Fruit fly (Drosophila melanogaster) whole organism, embryonic: ENCODE results near the gene CG7568.

Experiments used
- Atf-2 ChIP-seq: fragments of 200-800 bp; sonication (Bioruptor generic); optimal IDR thresholded peaks from 2 replicates; lab custom pipeline; 2016; ENCODE audit warnings: missing biosample characterization, missing genetic modification characterization
- CG10274 ChIP-seq: fragments of 200-800 bp; sonication (Bioruptor generic); optimal IDR thresholded peaks from 3 replicates; lab custom pipeline; 2017; ENCODE audit warnings: missing biosample characterization, mild to moderate bottlenecking, missing genetic modification characterization
- CG10959 ChIP-seq: fragments of 200-800 bp; sonication (Bioruptor generic); IDR thresholded peaks from 2 replicates; pipeline ENCODE4 v1.3.6; 2022; ENCODE audit warnings: missing biosample characterization, missing genetic modification characterization
- CG11093 ChIP-seq: fragments of 200-800 bp; sonication (Bioruptor generic); IDR thresholded peaks from 3 replicates; pipeline ENCODE4 v1.3.6; 2022; ENCODE audit warnings: missing biosample characterization, missing genetic modification characterization
- CG12104 ChIP-seq: fragments of 200-800 bp; sonication (Bioruptor generic); optimal IDR thresholded peaks from 3 replicates; lab custom pipeline; 2016; ENCODE audit warnings: missing biosample characterization, missing genetic modification characterization
- CG13894 ChIP-seq: fragments of 200-800 bp; sonication (Bioruptor generic); optimal IDR thresholded peaks from 3 replicates; lab custom pipeline; 2018; ENCODE audit warnings: missing biosample characterization, mild to moderate bottlenecking, missing genetic modification characterization, moderate library complexity
- CG14441 ChIP-seq: fragments of 200-800 bp; sonication (Bioruptor generic); IDR thresholded peaks from 2 replicates; pipeline ENCODE4 v1.3.6; 2022; ENCODE audit warnings: missing biosample characterization, missing genetic modification characterization
- CG14667 ChIP-seq: fragments of 200-800 bp; sonication (Bioruptor generic); IDR thresholded peaks from 2 replicates; pipeline ENCODE4 v1.3.6; 2022; ENCODE audit warnings: missing biosample characterization, missing genetic modification characterization
- CG15269 ChIP-seq: fragments of 200-800 bp; sonication (Bioruptor generic); optimal IDR thresholded peaks from 2 replicates; lab custom pipeline; 2018; ENCODE audit warnings: missing biosample characterization, mild to moderate bottlenecking, missing genetic modification characterization, moderate library complexity
- CG17568 ChIP-seq: fragments of 200-800 bp; sonication (Bioruptor generic); optimal IDR thresholded peaks from 2 replicates; lab custom pipeline; 2018; ENCODE audit warnings: missing biosample characterization, mild to moderate bottlenecking, missing genetic modification characterization, moderate library complexity
- CG17802 ChIP-seq: fragments of 200-800 bp; sonication (Bioruptor generic); optimal IDR thresholded peaks from 2 replicates; lab custom pipeline; 2018; ENCODE audit warnings: missing biosample characterization, mild to moderate bottlenecking, missing genetic modification characterization, moderate library complexity
- CG1792 ChIP-seq: fragments of 200-800 bp; sonication (Bioruptor generic); optimal IDR thresholded peaks from 2 replicates; lab custom pipeline; 2016; ENCODE audit warnings: missing biosample characterization, missing genetic modification characterization
- CG18011 ChIP-seq: fragments of 200-800 bp; sonication (Bioruptor generic); optimal IDR thresholded peaks from 2 replicates; lab custom pipeline; 2017; ENCODE audit warnings: missing biosample characterization, missing genetic modification characterization, mild to moderate bottlenecking, moderate library complexity, missing genotype
- CG18476 ChIP-seq: fragments of 200-800 bp; sonication (Bioruptor generic); optimal IDR thresholded peaks from 2 replicates; lab custom pipeline; 2016; ENCODE audit warnings: missing biosample characterization, mild to moderate bottlenecking, missing genetic modification characterization
- CG31365 ChIP-seq: fragments of 200-800 bp; sonication (Bioruptor generic); optimal IDR thresholded peaks from 2 replicates; lab custom pipeline; 2018; ENCODE audit warnings: missing biosample characterization, mild to moderate bottlenecking, missing genetic modification characterization
- CG33213 ChIP-seq: fragments of 200-800 bp; sonication (Bioruptor generic); optimal IDR thresholded peaks from 3 replicates; lab custom pipeline; 2016; ENCODE audit warnings: missing biosample characterization, missing genetic modification characterization
- CG4360 ChIP-seq: fragments of 200-800 bp; sonication (Bioruptor generic); IDR thresholded peaks from 2 replicates; pipeline ENCODE4 v1.3.6; 2022; ENCODE audit warnings: missing biosample characterization, missing genetic modification characterization
- CG5180 ChIP-seq: fragments of 200-800 bp; sonication (Bioruptor generic); optimal IDR thresholded peaks from 3 replicates; lab custom pipeline; 2017; ENCODE audit warnings: missing biosample characterization, missing genetic modification characterization, mild to moderate bottlenecking, moderate library complexity, missing genetic modification reagents
- CG6654 ChIP-seq: fragments of 200-800 bp; sonication (Bioruptor generic); optimal IDR thresholded peaks from 2 replicates; lab custom pipeline; 2017; ENCODE audit warnings: missing biosample characterization, mild to moderate bottlenecking, missing genetic modification characterization
- CG6854 ChIP-seq: fragments of 200-800 bp; sonication (Bioruptor generic); optimal IDR thresholded peaks from 3 replicates; lab custom pipeline; 2017; ENCODE audit warnings: missing biosample characterization, mild to moderate bottlenecking, missing genetic modification characterization
- D ChIP-seq, 2 experiments: fragments of 200-800 bp in 1 of 2; fragments of >200 bp in 1 of 2; sonication (Bioruptor generic) in 1 of 2; optimal IDR thresholded peaks; 2 replicates in 1 of 2; 3 replicates in 1 of 2; lab custom pipeline; 2017; ENCODE audit warnings: mild to moderate bottlenecking in 1 of 2, missing biosample characterization in 1 of 2, missing genetic modification characterization in 1 of 2, missing genetic modification reagents in 1 of 2
- Deaf1 ChIP-seq: fragments of 200-800 bp; optimal IDR thresholded peaks from 3 replicates; lab custom pipeline; 2019; ENCODE audit warnings: missing biosample characterization, mild to moderate bottlenecking, missing genetic modification characterization, moderate library complexity
- Doc3 ChIP-seq: fragments of 200-800 bp; sonication (Bioruptor generic); IDR thresholded peaks from 3 replicates; pipeline ENCODE4 v1.3.6; 2022; ENCODE audit warnings: missing biosample characterization, missing genetic modification characterization; ENCODE audit not compliant: partially characterized antibody
- Dref ChIP-seq: fragments of 200-800 bp; sonication (Bioruptor generic); IDR thresholded peaks from 2 replicates; pipeline ENCODE4 v1.3.6; 2022; ENCODE audit warnings: missing biosample characterization, missing genetic modification characterization
- Ets65A ChIP-seq: fragments of 200-800 bp; sonication (Bioruptor generic); peaks from one replicate; lab custom pipeline; 2016; ENCODE audit warnings: missing biosample characterization, missing genetic modification characterization
- Fer2 ChIP-seq: fragments of 200-800 bp; sonication (Bioruptor generic); optimal IDR thresholded peaks from 2 replicates; lab custom pipeline; 2018; ENCODE audit warnings: missing biosample characterization, mild to moderate bottlenecking, missing genetic modification characterization, moderate library complexity
- Hmr ChIP-seq: fragments of 200-800 bp; sonication (Bioruptor generic); optimal IDR thresholded peaks from 3 replicates; lab custom pipeline; 2017; ENCODE audit warnings: mild to moderate bottlenecking, missing biosample characterization, missing genetic modification reagents, missing genetic modification characterization
- Lim3 ChIP-seq: fragments of 200-800 bp; sonication (Bioruptor generic); IDR thresholded peaks from 2 replicates; pipeline ENCODE4 v1.3.6; 2022; ENCODE audit warnings: missing biosample characterization, missing genetic modification characterization
- Lpt ChIP-seq: fragments of >200 bp; optimal IDR thresholded peaks from 2 replicates; lab custom pipeline; 2018; ENCODE audit warnings: missing biosample characterization, missing genetic modification characterization
- Opbp ChIP-seq: fragments of 200-800 bp; sonication (Bioruptor generic); IDR thresholded peaks from 3 replicates; pipeline ENCODE4 v1.3.6; 2022; ENCODE audit warnings: missing biosample characterization, missing genetic modification characterization; ENCODE audit not compliant: partially characterized antibody
- Ravus ChIP-seq: fragments of 200-800 bp; sonication (Bioruptor generic); IDR thresholded peaks from 2 replicates; pipeline ENCODE4 v1.3.6; 2022; ENCODE audit warnings: missing biosample characterization, missing genetic modification characterization
- Six4 ChIP-seq: fragments of 200-800 bp; sonication (Bioruptor generic); optimal IDR thresholded peaks from 2 replicates; lab custom pipeline; 2016; ENCODE audit warnings: missing biosample characterization, missing genetic modification characterization
- bsh ChIP-seq, 2 experiments: fragments of 200-800 bp; sonication (Bioruptor generic); optimal IDR thresholded peaks; 2 replicates each; lab custom pipeline; 2017 to 2018; ENCODE audit warnings: mild to moderate bottlenecking in 2 of 2, missing biosample characterization in 2 of 2, missing genetic modification characterization in 2 of 2, moderate library complexity in 1 of 2
- dan ChIP-seq: fragments of 200-800 bp; sonication (Bioruptor generic); IDR thresholded peaks from 2 replicates; pipeline ENCODE4 v1.3.6; 2022; ENCODE audit warnings: missing biosample characterization, missing genetic modification characterization
- danr ChIP-seq: fragments of 200-800 bp; sonication (Bioruptor generic); IDR thresholded peaks from 2 replicates; pipeline ENCODE4 v1.3.6; 2022; ENCODE audit warnings: missing biosample characterization, missing genetic modification characterization
- dysf ChIP-seq: fragments of 200-800 bp; sonication (Bioruptor generic); IDR thresholded peaks from 3 replicates; pipeline ENCODE4 v1.3.6; 2022; ENCODE audit warnings: missing biosample characterization, missing genetic modification characterization
- fd102C ChIP-seq: fragments of 200-800 bp; sonication (Bioruptor generic); optimal IDR thresholded peaks from 2 replicates; lab custom pipeline; 2018; ENCODE audit warnings: missing biosample characterization, mild to moderate bottlenecking, missing genetic modification characterization, moderate library complexity
- gcm2 ChIP-seq: fragments of 200-800 bp; sonication (Bioruptor generic); optimal IDR thresholded peaks from 2 replicates; lab custom pipeline; 2016; ENCODE audit warnings: missing biosample characterization, missing genetic modification characterization
- gem ChIP-seq: fragments of 200-800 bp; sonication (Bioruptor generic); optimal IDR thresholded peaks from 2 replicates; lab custom pipeline; 2019; ENCODE audit warnings: missing biosample characterization, mild to moderate bottlenecking, missing genetic modification characterization, moderate library complexity
- inv ChIP-seq: fragments of 200-800 bp; sonication (Bioruptor generic); IDR thresholded peaks from 2 replicates; pipeline ENCODE4 v1.3.6; 2022; ENCODE audit warnings: missing biosample characterization, missing genetic modification characterization; ENCODE audit not compliant: partially characterized antibody
- ken ChIP-seq: fragments of 200-800 bp; sonication (Bioruptor generic); IDR thresholded peaks from 3 replicates; pipeline ENCODE4 v1.3.6; 2022; ENCODE audit warnings: missing biosample characterization, missing genetic modification characterization
- mirr ChIP-seq: fragments of 200-800 bp; sonication (Bioruptor generic); optimal IDR thresholded peaks from 3 replicates; lab custom pipeline; 2018; ENCODE audit warnings: missing biosample characterization, mild to moderate bottlenecking, missing genetic modification characterization
- nom ChIP-seq: fragments of 200-800 bp; sonication (Bioruptor generic); optimal IDR thresholded peaks from 2 replicates; lab custom pipeline; 2017; ENCODE audit warnings: missing biosample characterization, missing genetic modification characterization, mild to moderate bottlenecking, moderate library complexity, missing genetic modification reagents
- pb ChIP-seq: fragments of 200-800 bp; sonication (Bioruptor generic); optimal IDR thresholded peaks from 3 replicates; lab custom pipeline; 2016; ENCODE audit warnings: missing biosample characterization, missing genetic modification characterization
- pzg ChIP-seq: fragments of 200-800 bp; sonication (Bioruptor generic); optimal IDR thresholded peaks from 3 replicates; lab custom pipeline; 2018; ENCODE audit warnings: missing biosample characterization, mild to moderate bottlenecking, missing genetic modification characterization, moderate library complexity
- shn ChIP-seq: fragments of 200-800 bp; sonication (Bioruptor generic); optimal IDR thresholded peaks from 3 replicates; lab custom pipeline; 2016; ENCODE audit warnings: missing biosample characterization, missing genetic modification characterization
- ssp ChIP-seq: fragments of 200-800 bp; sonication (Bioruptor generic); IDR thresholded peaks from 2 replicates; pipeline ENCODE4 v1.3.6; 2022; ENCODE audit warnings: missing biosample characterization, missing genetic modification characterization
- tgo ChIP-seq: fragments of 200-800 bp; sonication (Bioruptor generic); IDR thresholded peaks from 3 replicates; pipeline ENCODE4 v1.3.6; 2022; ENCODE audit warnings: missing biosample characterization, missing genetic modification characterization
- wor ChIP-seq: fragments of 200-800 bp; sonication (Bioruptor generic); IDR thresholded peaks from 2 replicates; pipeline ENCODE4 v1.3.6; 2022; ENCODE audit warnings: missing biosample characterization, missing genetic modification characterization

Gene CG7568

DNA sequence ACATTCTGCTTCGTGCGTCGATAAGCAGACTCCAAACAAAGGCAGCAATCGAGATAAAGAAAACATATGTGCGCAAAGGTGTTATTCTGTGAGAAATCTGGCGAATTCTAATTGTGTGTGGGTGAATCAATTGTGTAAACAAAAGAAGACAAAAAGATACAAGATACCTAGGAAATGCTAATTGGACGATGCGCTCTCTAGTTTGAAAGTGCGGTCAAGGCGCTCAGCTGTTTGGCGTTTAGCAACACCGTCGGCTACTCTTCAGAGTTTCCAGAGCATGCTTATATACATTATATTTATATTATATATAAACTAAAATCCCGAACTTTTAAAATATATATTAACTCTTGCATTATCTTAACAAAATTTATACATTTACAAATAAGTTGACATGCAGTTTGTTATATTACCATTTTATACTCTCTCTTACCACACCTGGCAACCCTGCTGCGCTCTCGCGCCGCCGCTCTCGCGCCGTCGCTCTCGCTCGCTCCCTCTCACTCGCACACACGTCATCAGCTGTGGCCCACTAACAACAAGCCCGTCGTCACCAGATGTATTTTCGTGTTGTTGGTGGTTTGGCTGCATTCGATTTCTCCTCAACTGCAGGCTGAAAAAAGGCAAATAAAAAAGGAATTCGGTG is 18.0 kb upstream of the CG7568 start, which contains the start of gene CG1907 (continued):
- TF ChIP-seq ssp (GFP tag; lab: Robert Waterston, UW), result peak; percentile 94
- peak; percentile 81 for TF ChIP-seq CG31365 (tag; lab: Kevin White, UChicago)
- peak; percentile 98 for TF ChIP-seq Hmr (GFP tag; lab: Kevin White, UChicago)
- TF ChIP-seq CG10274 (GFP tag; lab: Kevin White, UChicago), result peak; percentile 91
- peak; percentile 93 for TF ChIP-seq CG18476 (GFP tag; lab: Kevin White, UChicago)
- TF ChIP-seq CG14441, result peak; percentile 98
- TF ChIP-seq CG15269 (tag; lab: Kevin White, UChicago), result peak; percentile 97
- peak; percentile 97 for TF ChIP-seq wor (GFP tag; lab: Robert Waterston, UW)
- peak; percentile 45 for TF ChIP-seq pzg (GFP tag; lab: Kevin White, UChicago)
- TF ChIP-seq CG17568 (GFP tag; lab: Kevin White, UChicago), result peak; percentile 90
- TF ChIP-seq Fer2 (tag; lab: Kevin White, UChicago), result peak; percentile 96
- peak; percentile 97 for TF ChIP-seq Six4
- peak; percentile 90 for TF ChIP-seq CG5180 (GFP tag; lab: Kevin White, UChicago)
- peak; percentile 89 for TF ChIP-seq CG6654 (GFP tag; lab: Kevin White, UChicago)
- peak; percentile 99 for TF ChIP-seq gem (tag; lab: Kevin White, UChicago)
- TF ChIP-seq CG1792 (GFP tag; lab: Kevin White, UChicago), result peak; percentile 71
- TF ChIP-seq tgo (GFP tag; lab: Robert Waterston, UW), result peak; percentile 99
- peak; percentile 90 for TF ChIP-seq dan (GFP tag; lab: Robert Waterston, UW)
- TF ChIP-seq nom (GFP tag; lab: Kevin White, UChicago), result peak; percentile 95
- peak; percentile 88 for TF ChIP-seq Deaf1 (tag; lab: Kevin White, UChicago)
- TF ChIP-seq fd102C (GFP tag; lab: Kevin White, UChicago), result peak; percentile 86
- TF ChIP-seq CG6854 (GFP tag; lab: Kevin White, UChicago), result peak; percentile 98
- 0 out of 2 replicates have a peak, but pooled peaks have one; percentile 33 for TF ChIP-seq inv (GFP tag; lab: Robert Waterston, UW)
- TF ChIP-seq Doc3 (GFP tag; lab: Robert Waterston, UW), result no peak
- peak; percentile 96 for TF ChIP-seq CG11093 (GFP tag; lab: Robert Waterston, UW)
- peak; percentile 88 for TF ChIP-seq Lim3 (GFP tag; lab: Robert Waterston, UW)
- peak; percentile 98 for TF ChIP-seq CG10959 (GFP tag; lab: Robert Waterston, UW)
- TF ChIP-seq gcm2 (GFP tag; lab: Kevin White, UChicago), result peak; percentile 62
- peak; percentile 88 to 98 for TF ChIP-seq bsh (GFP tag; optimal IDR thresholded peaks at IDR 0.05; lab: Kevin White, UChicago)
- TF ChIP-seq CG14667 (GFP tag; lab: Robert Waterston, UW), result peak; percentile 98
- TF ChIP-seq CG13894 (tag; lab: Kevin White, UChicago), result peak; percentile 97
- TF ChIP-seq D (optimal IDR thresholded peaks at IDR 0.05; lab: Kevin White, UChicago), result no peak
- TF ChIP-seq D (GFP tag; optimal IDR thresholded peaks at IDR 0.05; lab: Kevin White, UChicago), result peak; percentile 99
- peak; percentile 99 for TF ChIP-seq dysf (GFP tag; lab: Robert Waterston, UW)
- TF ChIP-seq Atf-2 (GFP tag; lab: Kevin White, UChicago), result peak; percentile 80
- TF ChIP-seq Ets65A (GFP tag; lab: Kevin White, UChicago), result peak; percentile 97
- peak; percentile 97 for TF ChIP-seq ken (GFP tag; lab: Robert Waterston, UW)
- TF ChIP-seq CG12104 (GFP tag; lab: Kevin White, UChicago), result peak; percentile 98
- 0 out of 3 replicates have a peak, but pooled peaks have one; percentile 17 for TF ChIP-seq Opbp (GFP tag; lab: Robert Waterston, UW)
- TF ChIP-seq CG17802 (tag; lab: Kevin White, UChicago), result peak; percentile 85
- TF ChIP-seq CG18011 (GFP tag; lab: Kevin White, UChicago), result peak; percentile 90
- TF ChIP-seq CG4360 (GFP tag; lab: Robert Waterston, UW), result peak; percentile 87
- peak; percentile 74 for TF ChIP-seq pb (GFP tag; lab: Kevin White, UChicago)
- peak; percentile 94 for TF ChIP-seq Ravus
- peak; percentile 96 for TF ChIP-seq danr (GFP tag; lab: Robert Waterston, UW)
- peak; percentile 33 for TF ChIP-seq Dref (GFP tag; lab: Robert Waterston, UW)
- no peak for TF ChIP-seq Lpt (GFP tag; lab: Kevin White, UChicago)
- peak; percentile 34 for TF ChIP-seq shn (GFP tag; lab: Kevin White, UChicago)
- TF ChIP-seq mirr (GFP tag; lab: Kevin White, UChicago), result peak; percentile 85
- TF ChIP-seq CG33213, result peak; percentile 85
